Worm (Caenorhabditis elegans) whole organism, L2 larva: ENCODE results near the gene fip-4.

ENCODE experiments used
- C34F6.9 ChIP-seq: fragments of 150-350 bp; optimal IDR thresholded peaks from 2 replicates; lab custom pipeline; 2014; ENCODE audit warnings: missing biosample characterization, missing genetic modification characterization
- F13H6.1 ChIP-seq: sonication (generic microtip); optimal IDR thresholded peaks from 2 replicates; lab custom pipeline; 2016; ENCODE audit warnings: missing genetic modification characterization, missing compliant biosample characterization
- R02D3.7 ChIP-seq: fragments of 150-350 bp; optimal IDR thresholded peaks from 2 replicates; lab custom pipeline; 2014; ENCODE audit warnings: missing biosample characterization, missing genetic modification characterization
- Y55F3AM.14 ChIP-seq: fragments of 200-800 bp; sonication (Bioruptor generic); optimal IDR thresholded peaks from 2 replicates; lab custom pipeline; 2018; ENCODE audit warnings: mild to moderate bottlenecking, missing genetic modification characterization, missing compliant biosample characterization
- ZK546.5 ChIP-seq: sonication (generic microtip); optimal IDR thresholded peaks from 2 replicates; lab custom pipeline; 2017; ENCODE audit warnings: missing biosample characterization, missing genetic modification characterization
- alr-1 ChIP-seq: fragments of 150-350 bp; optimal IDR thresholded peaks from 2 replicates; lab custom pipeline; 2014; ENCODE audit warnings: missing biosample characterization, missing genetic modification characterization
- aly-2 ChIP-seq: fragments of 150-350 bp; optimal IDR thresholded peaks from 2 replicates; lab custom pipeline; 2014; ENCODE audit warnings: missing biosample characterization, missing genetic modification characterization
- ama-1 ChIP-seq: fragments of 150-350 bp; optimal IDR thresholded peaks from 2 replicates; lab custom pipeline; 2018; ENCODE audit warnings: inconsistent platforms
- blmp-1 ChIP-seq: sonication (generic microtip); optimal IDR thresholded peaks from 2 replicates; lab custom pipeline; 2017; ENCODE audit warnings: missing genetic modification characterization, mild to moderate bottlenecking, missing compliant biosample characterization, antibody characterized with exemption, moderate library complexity; ENCODE audit not compliant: insufficient read depth
- ceh-16 ChIP-seq: fragments of 150-350 bp; optimal IDR thresholded peaks from 2 replicates; lab custom pipeline; 2014; ENCODE audit warnings: missing biosample characterization, missing genetic modification characterization
- ceh-82 ChIP-seq: fragments of 150-350 bp; optimal IDR thresholded peaks from 2 replicates; lab custom pipeline; 2014; ENCODE audit warnings: missing biosample characterization, missing genetic modification characterization
- crh-2 ChIP-seq: sonication (generic microtip); optimal IDR thresholded peaks from 2 replicates; lab custom pipeline; 2017; ENCODE audit warnings: missing biosample characterization, missing genetic modification characterization
- dmd-4 ChIP-seq: sonication (generic microtip); optimal IDR thresholded peaks from 2 replicates; lab custom pipeline; 2017; ENCODE audit warnings: missing biosample characterization, missing genetic modification characterization
- egl-27 ChIP-seq: sonication (generic microtip); optimal IDR thresholded peaks from 3 replicates; lab custom pipeline; 2017; ENCODE audit warnings: missing biosample characterization, missing genetic modification reagents, missing genetic modification characterization
- elt-1 ChIP-seq: fragments of 150-350 bp; optimal IDR thresholded peaks from 2 replicates; lab custom pipeline; 2014; ENCODE audit warnings: missing biosample characterization, missing genetic modification characterization
- elt-3 ChIP-seq: sonication (generic microtip); optimal IDR thresholded peaks from 2 replicates; lab custom pipeline; 2017; ENCODE audit warnings: missing biosample characterization, missing genetic modification characterization
- fos-1 ChIP-seq: fragments of 150-350 bp; optimal IDR thresholded peaks from 2 replicates; lab custom pipeline; 2014; ENCODE audit warnings: missing biosample characterization, missing genetic modification characterization
- gmeb-1 ChIP-seq: fragments of 150-350 bp; optimal IDR thresholded peaks from 2 replicates; lab custom pipeline; 2014; ENCODE audit warnings: missing biosample characterization, missing genetic modification characterization
- lin-11 ChIP-seq: fragments of 150-350 bp; sonication (generic microtip); optimal IDR thresholded peaks from 2 replicates; lab custom pipeline; 2014; ENCODE audit warnings: missing biosample characterization, missing genetic modification characterization, inconsistent platforms, mixed read lengths
- lin-13 ChIP-seq: fragments of 150-350 bp; optimal IDR thresholded peaks from 2 replicates; lab custom pipeline; 2014; ENCODE audit warnings: missing biosample characterization, missing genetic modification reagents, missing genetic modification characterization
- lin-39 ChIP-seq: fragments of 150-350 bp; optimal IDR thresholded peaks from 2 replicates; lab custom pipeline; 2014; ENCODE audit warnings: missing biosample characterization, missing genetic modification reagents, missing genetic modification characterization
- lsy-2 ChIP-seq, 2 experiments: fragments of 150-350 bp in 1 of 2; sonication (generic microtip) in 1 of 2; optimal IDR thresholded peaks; 2 replicates each; lab custom pipeline; 2014 to 2017; ENCODE audit warnings: missing biosample characterization in 2 of 2, missing genetic modification characterization in 2 of 2
- mab-5 ChIP-seq: fragments of 150-350 bp; optimal IDR thresholded peaks from 2 replicates; lab custom pipeline; 2014; ENCODE audit warnings: missing biosample characterization, missing genetic modification characterization
- mbf-1 ChIP-seq: sonication (generic microtip); optimal IDR thresholded peaks from 2 replicates; lab custom pipeline; 2017; ENCODE audit warnings: missing biosample characterization, missing genetic modification characterization
- mdl-1 ChIP-seq, 2 experiments: fragments of 150-350 bp in 1 of 2; sonication (generic microtip) in 1 of 2; optimal IDR thresholded peaks; 2 replicates each; lab custom pipeline; 2017; ENCODE audit warnings: missing biosample characterization in 2 of 2, missing genetic modification characterization in 2 of 2
- nhr-10 ChIP-seq: sonication (generic microtip); optimal IDR thresholded peaks from 2 replicates; lab custom pipeline; 2017; ENCODE audit warnings: missing biosample characterization, missing genetic modification characterization
- nhr-11 ChIP-seq: fragments of 150-350 bp; optimal IDR thresholded peaks from 2 replicates; lab custom pipeline; 2014; ENCODE audit warnings: missing biosample characterization, missing genetic modification characterization
- nhr-12 ChIP-seq: fragments of 150-350 bp; optimal IDR thresholded peaks from 2 replicates; lab custom pipeline; 2014; ENCODE audit warnings: missing biosample characterization, missing genetic modification characterization
- nhr-129 ChIP-seq: fragments of 150-350 bp; optimal IDR thresholded peaks from 2 replicates; lab custom pipeline; 2014; ENCODE audit warnings: missing biosample characterization, missing genetic modification characterization
- nhr-21 ChIP-seq: fragments of 150-350 bp; optimal IDR thresholded peaks from 2 replicates; lab custom pipeline; 2014; ENCODE audit warnings: missing biosample characterization, missing genetic modification characterization
- nhr-23 ChIP-seq: fragments of 150-350 bp; optimal IDR thresholded peaks from 2 replicates; lab custom pipeline; 2014; ENCODE audit warnings: missing biosample characterization, missing genetic modification reagents, missing genetic modification characterization
- nhr-237 ChIP-seq: fragments of 150-350 bp; optimal IDR thresholded peaks from 2 replicates; lab custom pipeline; 2014; ENCODE audit warnings: missing biosample characterization, missing genetic modification characterization
- nhr-25 ChIP-seq: fragments of 150-350 bp; sonication (generic microtip); optimal IDR thresholded peaks from 3 replicates; lab custom pipeline; 2014; ENCODE audit warnings: missing biosample characterization, missing genetic modification characterization
- nhr-6 ChIP-seq: fragments of 150-350 bp; optimal IDR thresholded peaks from 2 replicates; lab custom pipeline; 2014; ENCODE audit warnings: missing biosample characterization, missing genetic modification characterization
- nhr-77 ChIP-seq: fragments of 150-350 bp; optimal IDR thresholded peaks from 2 replicates; lab custom pipeline; 2014; ENCODE audit warnings: missing biosample characterization, missing genetic modification characterization
- peb-1 ChIP-seq: fragments of 150-350 bp; optimal IDR thresholded peaks from 2 replicates; lab custom pipeline; 2014; ENCODE audit warnings: missing biosample characterization, missing genetic modification characterization
- sem-4 ChIP-seq: fragments of 150-350 bp; optimal IDR thresholded peaks from 2 replicates; lab custom pipeline; 2014; ENCODE audit warnings: missing biosample characterization, missing genetic modification reagents, missing genetic modification characterization
- skn-1 ChIP-seq: sonication (generic microtip); optimal IDR thresholded peaks from 2 replicates; lab custom pipeline; 2017; ENCODE audit warnings: missing biosample characterization, missing genetic modification characterization
- sma-3 ChIP-seq: sonication (generic microtip); optimal IDR thresholded peaks from 2 replicates; lab custom pipeline; 2016; ENCODE audit warnings: missing genetic modification reagents, missing genetic modification characterization, missing compliant biosample characterization
- sma-9 ChIP-seq, 2 experiments: fragments of 150-350 bp in 1 of 2; sonication (generic microtip) in 1 of 2; optimal IDR thresholded peaks; 2 replicates each; lab custom pipeline; 2014 to 2016; ENCODE audit warnings: missing genetic modification characterization in 2 of 2, mild to moderate bottlenecking in 1 of 2, missing biosample characterization in 1 of 2, missing compliant biosample characterization in 1 of 2, missing genetic modification reagents in 1 of 2, moderate library complexity in 1 of 2
- snpc-4 ChIP-seq: fragments of 150-350 bp; optimal IDR thresholded peaks from 2 replicates; lab custom pipeline; 2014; ENCODE audit warnings: missing biosample characterization, missing genetic modification characterization
- unc-39 ChIP-seq: fragments of 150-350 bp; optimal IDR thresholded peaks from 2 replicates; lab custom pipeline; 2014; ENCODE audit warnings: missing biosample characterization, missing genetic modification characterization
- unc-55 ChIP-seq: fragments of 150-350 bp; sonication (generic microtip); optimal IDR thresholded peaks from 3 replicates; lab custom pipeline; 2014; ENCODE audit warnings: missing biosample characterization, missing genetic modification reagents, missing genetic modification characterization
- unc-62 ChIP-seq: fragments of 150-350 bp; optimal IDR thresholded peaks from 2 replicates; lab custom pipeline; 2014; ENCODE audit warnings: missing biosample characterization, missing genetic modification reagents, missing genetic modification characterization
- zag-1 ChIP-seq: fragments of 150-350 bp; optimal IDR thresholded peaks from 2 replicates; lab custom pipeline; 2014; ENCODE audit warnings: missing biosample characterization, missing genetic modification characterization
- ztf-1 ChIP-seq: fragments of 200-800 bp; sonication (Bioruptor generic); conservative IDR thresholded peaks from 2 replicates; pipeline ENCODE4 v1.3.6; 2022; ENCODE audit warnings: missing genetic modification characterization, missing compliant biosample characterization
- ztf-11 ChIP-seq: sonication (generic microtip); optimal IDR thresholded peaks from 2 replicates; lab custom pipeline; 2017; ENCODE audit warnings: missing biosample characterization, missing genetic modification characterization
- ztf-4 ChIP-seq: fragments of 150-350 bp; optimal IDR thresholded peaks from 2 replicates; lab custom pipeline; 2014; ENCODE audit warnings: missing biosample characterization, missing genetic modification characterization

Gene fip-4

DNA sequence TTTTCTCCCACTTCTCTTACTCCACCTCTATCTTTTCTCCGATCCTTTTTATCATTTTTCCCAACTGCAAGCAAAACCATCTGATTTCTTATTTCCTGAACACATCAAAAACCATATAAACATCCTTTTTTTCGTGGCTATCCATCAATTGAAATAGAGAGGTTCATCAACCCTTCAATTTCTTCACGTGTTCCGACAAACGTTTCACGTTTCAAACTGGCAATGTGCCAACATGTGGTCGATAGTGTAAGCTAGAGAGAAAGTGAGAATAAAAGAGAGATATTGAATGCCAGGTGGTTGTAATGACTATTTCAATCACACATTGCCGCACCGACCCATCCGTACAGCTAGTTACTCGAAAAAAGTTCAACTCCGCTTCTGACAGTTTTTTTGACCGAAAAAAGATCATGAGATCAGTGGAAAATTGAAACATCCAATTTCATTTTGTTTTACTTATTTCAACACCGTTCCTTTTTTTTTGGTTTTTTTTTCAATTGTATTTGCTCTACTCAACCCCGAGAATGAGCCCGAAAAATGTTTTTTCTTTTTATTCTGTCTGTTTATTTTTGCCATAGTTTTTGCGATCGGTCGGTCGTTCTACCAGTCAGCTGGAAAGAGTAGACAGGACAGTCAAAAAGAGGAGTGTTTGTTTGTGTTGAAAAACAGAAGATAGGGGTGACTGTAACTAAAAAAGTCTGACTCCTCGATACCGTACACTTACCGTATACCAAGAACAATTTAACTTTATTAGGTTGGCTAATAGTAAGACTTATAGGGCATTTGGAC, 47.7 kb upstream of the fip-4 start:
- TF ChIP-seq sma-9 (GFP tag; optimal IDR thresholded peaks at IDR 0.05; lab: Kevin White, UChicago) = peak; percentile 93
- no peak for TF ChIP-seq sma-9 (tag; optimal IDR thresholded peaks at IDR 0.05; lab: Kevin White, UChicago)
- TF ChIP-seq sma-3 (GFP tag; lab: Kevin White, UChicago) = no peak
- no peak for TF ChIP-seq ZK546.5 (tag; lab: Kevin White, UChicago)
- TF ChIP-seq dmd-4 = no peak
- TF ChIP-seq blmp-1 (tag; lab: Kevin White, UChicago) = peak; percentile 21
- peak; percentile 23 for TF ChIP-seq nhr-25 (tag; lab: Kevin White, UChicago)
- TF ChIP-seq snpc-4 (tag; lab: Kevin White, UChicago) = no peak
- TF ChIP-seq crh-2 (tag; lab: Kevin White, UChicago) = no peak
- TF ChIP-seq mdl-1 (tag; optimal IDR thresholded peaks at IDR 0.05; lab: Kevin White, UChicago) = no peak
- TF ChIP-seq unc-62 = no peak
- TF ChIP-seq nhr-12 (tag; lab: Kevin White, UChicago) = no peak
- no peak for TF ChIP-seq nhr-10 (tag; lab: Kevin White, UChicago)
- TF ChIP-seq mab-5 (tag; lab: Kevin White, UChicago) = no peak
- no peak for TF ChIP-seq egl-27 (tag; lab: Kevin White, UChicago)
- TF ChIP-seq F13H6.1 (tag; lab: Kevin White, UChicago) = peak; percentile 81
- TF ChIP-seq lin-11 (tag; lab: Kevin White, UChicago) = no peak
- no peak for TF ChIP-seq ama-1 (lab: Kevin White, UChicago)
- TF ChIP-seq nhr-21 (tag; lab: Kevin White, UChicago) = no peak
- TF ChIP-seq nhr-237 = no peak
- TF ChIP-seq nhr-77 (tag; lab: Kevin White, UChicago) = no peak
- no peak for TF ChIP-seq ztf-4 (tag; lab: Kevin White, UChicago)
- TF ChIP-seq C34F6.9 (tag; lab: Kevin White, UChicago) = peak; percentile 54
- no peak for TF ChIP-seq alr-1 (tag; lab: Kevin White, UChicago)
- TF ChIP-seq skn-1 = no peak
- TF ChIP-seq ceh-82 = no peak
- no peak for TF ChIP-seq lin-39 (tag; lab: Kevin White, UChicago)
- TF ChIP-seq lsy-2 (tag; optimal IDR thresholded peaks at IDR 0.05; lab: Kevin White, UChicago) = peak in 1 of 2 experiments; percentile 48
- no peak for TF ChIP-seq unc-55 (GFP tag; lab: Kevin White, UChicago)
- TF ChIP-seq zag-1 = no peak
- peak; percentile 70 for TF ChIP-seq sem-4
- TF ChIP-seq unc-39 (tag; lab: Kevin White, UChicago) = no peak
- TF ChIP-seq lin-13 (GFP tag; lab: Kevin White, UChicago) = no peak
- no peak for TF ChIP-seq R02D3.7 (tag; lab: Kevin White, UChicago)
- TF ChIP-seq gmeb-1 = no peak
- no peak for TF ChIP-seq mbf-1 (tag; lab: Kevin White, UChicago)
- no peak for TF ChIP-seq aly-2 (tag; lab: Kevin White, UChicago)
- no peak for TF ChIP-seq peb-1 (tag; lab: Kevin White, UChicago)
- TF ChIP-seq fos-1 (tag; lab: Kevin White, UChicago) = no peak
- TF ChIP-seq nhr-6 (tag; lab: Kevin White, UChicago) = peak; percentile 50
- TF ChIP-seq ztf-11 = no peak
- no peak for TF ChIP-seq elt-3 (tag; lab: Kevin White, UChicago)
- no peak for TF ChIP-seq nhr-23
- no peak for TF ChIP-seq ceh-16 (tag; lab: Kevin White, UChicago)
- no peak for TF ChIP-seq elt-1 (tag; lab: Kevin White, UChicago)
- no peak for TF ChIP-seq ztf-1 (GFP tag; lab: Robert Waterston, UW)
- peak; percentile 68 for TF ChIP-seq nhr-129 (tag; lab: Kevin White, UChicago)
- TF ChIP-seq Y55F3AM.14 (GFP tag; lab: Kevin White, UChicago) = no peak
- TF ChIP-seq nhr-11 (tag; lab: Kevin White, UChicago) = no peak
- TF ChIP-seq, all 48 proteins: peak for 9
